Worm (Caenorhabditis elegans): Measurements from ENCODE around the gene F40G12.5.

The F40G12.5 gene

ce11 chrV:14267326-14267942, 3.2 kb downstream of the F40G12.5 start (continued):
- TF ChIP-seq Y67H2A.10 (GFP tag; conservative IDR thresholded peaks at IDR 0.05) (no peak), ZK185.1 (tag; optimal IDR thresholded peaks at IDR 0.05; ENCODE audit: poor library complexity, severe bottlenecking) (no peak), mxl-1 (tag; optimal IDR thresholded peaks at IDR 0.05) (no peak), F55B11.4 (tag; optimal IDR thresholded peaks at IDR 0.05; ENCODE audit: borderline replicate concordance, insufficient read depth) (no peak), F57C9.4 (tag; optimal IDR thresholded peaks at IDR 0.05) (no peak), ets-4 (GFP tag; optimal IDR thresholded peaks at IDR 0.05) (no peak), T26A5.8 (tag; optimal IDR thresholded peaks at IDR 0.05) (no peak), ztf-25 (GFP tag; IDR thresholded peaks at IDR 0.05) (no peak), Y95B8A.8 (GFP tag; IDR thresholded peaks at IDR 0.05) (no peak)

ce11 chrV:14260831-14261230, 9.8 kb downstream of the F40G12.5 start, which contains the start of gene F40G12.2:
TSS of gene F40G12.2 (minus strand) at chrV:14260931.
- TF ChIP-seq madf-8 (GFP tag; conservative IDR thresholded peaks at IDR 0.05) (no peak), F49E8.2 (tag; optimal IDR thresholded peaks at IDR 0.05; ENCODE audit: insufficient read depth) (no peak), him-1 (tag; optimal IDR thresholded peaks at IDR 0.05) (no peak), attf-3 (GFP tag; conservative IDR thresholded peaks at IDR 0.05) (no peak), F57C9.4 (tag; optimal IDR thresholded peaks at IDR 0.05) (no peak), madf-3 (GFP tag; IDR thresholded peaks at IDR 0.05) (no peak), ztf-3 (GFP tag; optimal IDR thresholded peaks at IDR 0.05) (no peak), F23B12.7 (tag; optimal IDR thresholded peaks at IDR 0.05; ENCODE audit: insufficient read depth) (no peak), ztf-18 (tag; optimal IDR thresholded peaks at IDR 0.05) (no peak), hmg-1.2 (GFP tag; IDR thresholded peaks at IDR 0.05) (no peak), ztf-28 (GFP tag; IDR thresholded peaks at IDR 0.05) (no peak), bed-1 (GFP tag; IDR thresholded peaks at IDR 0.05) (no peak), Y53F4B.3 (GFP tag; IDR thresholded peaks at IDR 0.05) (no peak), F39B2.1 (GFP tag; IDR thresholded peaks at IDR 0.05) (no peak), K11D2.4 (GFP tag; IDR thresholded peaks at IDR 0.05) (no peak), nhr-27 (tag; optimal IDR thresholded peaks at IDR 0.05) (no peak)

ce11 chrV:14256813-14257212, 13.8 kb downstream of the F40G12.5 start, which contains the start of gene sre-8:
TSS of gene sre-8 (plus strand) at chrV:14257113.
- TF ChIP-seq aptf-3 (GFP tag; IDR thresholded peaks at IDR 0.05) (no peak), F39B2.1 (GFP tag; IDR thresholded peaks at IDR 0.05) (no peak)

- TF ChIP-seq efl-1 (GFP tag; optimal IDR thresholded peaks at IDR 0.05) (no peak), D2030.7 (GFP tag; IDR thresholded peaks at IDR 0.05) (no peak), madf-10 (tag; optimal IDR thresholded peaks at IDR 0.05) (no peak), rpc-1 (optimal IDR thresholded peaks at IDR 0.05) (no peak), rpc-1 (tag; optimal IDR thresholded peaks at IDR 0.05) (no peak)
Observed at ce11 chrV:14254221-14254620, 16.4 kb downstream of the F40G12.5 start, which contains the start of gene K02E11.7. TSS of gene K02E11.7 (minus strand) at chrV:14254321.

ce11 chrV:14252025-14252424, 18.6 kb downstream of the F40G12.5 start, which contains the start of gene K02E11.5:
TSS of gene K02E11.5 (plus strand) at chrV:14252325.
- no peak for TF ChIP-seq atf-7 (tag; optimal IDR thresholded peaks at IDR 0.05)
- TF ChIP-seq egl-18 (GFP tag; IDR thresholded peaks at IDR 0.05) = no peak

Data from whole organism, young adult.